Fruit fly (Drosophila melanogaster) whole organism, embryonic: ENCODE data around the gene mats.
A peak's percentile ranks its signal among the peaks of the same experiment; 100 is the strongest.

Experiments used
- Adf1 ChIP-seq: fragments of 200-800 bp; sonication (Bioruptor generic); IDR thresholded peaks from 2 replicates; pipeline ENCODE4 v1.3.6; 2022; ENCODE audit warnings: missing biosample characterization, missing genetic modification characterization
- Aef1 ChIP-seq: fragments of 200-800 bp; sonication (Bioruptor generic); IDR thresholded peaks from 3 replicates; pipeline ENCODE4 v1.3.6; 2022; ENCODE audit warnings: missing biosample characterization, missing genetic modification characterization
- CG11085 ChIP-seq: fragments of 200-800 bp; sonication (Bioruptor generic); IDR thresholded peaks from 2 replicates; pipeline ENCODE4 v1.3.6; 2022; ENCODE audit warnings: missing biosample characterization, missing genetic modification characterization
- CG11093 ChIP-seq: fragments of 200-800 bp; sonication (Bioruptor generic); IDR thresholded peaks from 3 replicates; pipeline ENCODE4 v1.3.6; 2022; ENCODE audit warnings: missing biosample characterization, missing genetic modification characterization
- CG11695 ChIP-seq: fragments of 200-800 bp; sonication (Bioruptor generic); IDR thresholded peaks from 3 replicates; pipeline ENCODE4 v1.3.6; 2022; ENCODE audit warnings: missing biosample characterization, missing genetic modification characterization
- CG12391 ChIP-seq: fragments of 200-800 bp; sonication (Bioruptor generic); optimal IDR thresholded peaks from 3 replicates; lab custom pipeline; 2018; ENCODE audit warnings: missing biosample characterization, mild to moderate bottlenecking, missing genetic modification characterization, moderate library complexity
- CG13894 ChIP-seq: fragments of 200-800 bp; sonication (Bioruptor generic); optimal IDR thresholded peaks from 3 replicates; lab custom pipeline; 2018; ENCODE audit warnings: missing biosample characterization, mild to moderate bottlenecking, missing genetic modification characterization, moderate library complexity
- CG14014 ChIP-seq: fragments of 200-800 bp; sonication (Bioruptor generic); IDR thresholded peaks from 2 replicates; pipeline ENCODE4 v1.3.6; 2022; ENCODE audit warnings: missing biosample characterization, missing genetic modification characterization
- CG15269 ChIP-seq: fragments of 200-800 bp; sonication (Bioruptor generic); optimal IDR thresholded peaks from 2 replicates; lab custom pipeline; 2018; ENCODE audit warnings: missing biosample characterization, mild to moderate bottlenecking, missing genetic modification characterization, moderate library complexity
- CG17802 ChIP-seq: fragments of 200-800 bp; sonication (Bioruptor generic); optimal IDR thresholded peaks from 2 replicates; lab custom pipeline; 2018; ENCODE audit warnings: missing biosample characterization, mild to moderate bottlenecking, missing genetic modification characterization, moderate library complexity
- CG18262 ChIP-seq: fragments of 200-800 bp; optimal IDR thresholded peaks from 3 replicates; lab custom pipeline; 2019; ENCODE audit warnings: missing biosample characterization, mild to moderate bottlenecking, missing genetic modification characterization, moderate library complexity
- CG2875 ChIP-seq: fragments of 200-800 bp; sonication (Bioruptor generic); optimal IDR thresholded peaks from 2 replicates; lab custom pipeline; 2017; ENCODE audit warnings: missing biosample characterization, mild to moderate bottlenecking, missing genetic modification characterization, missing genetic modification reagents
- CG2889 ChIP-seq: fragments of 200-800 bp; sonication (Bioruptor generic); IDR thresholded peaks from 3 replicates; pipeline ENCODE4 v1.3.6; 2022; ENCODE audit warnings: missing biosample characterization, missing genetic modification characterization
- CG30020 ChIP-seq: fragments of 200-800 bp; optimal IDR thresholded peaks from 2 replicates; lab custom pipeline; 2019; ENCODE audit warnings: missing biosample characterization, mild to moderate bottlenecking, missing genetic modification characterization, moderate library complexity
- CG31365 ChIP-seq: fragments of 200-800 bp; sonication (Bioruptor generic); optimal IDR thresholded peaks from 2 replicates; lab custom pipeline; 2018; ENCODE audit warnings: missing biosample characterization, mild to moderate bottlenecking, missing genetic modification characterization
- CG31441 ChIP-seq: fragments of 200-800 bp; sonication (Bioruptor generic); IDR thresholded peaks from 2 replicates; pipeline ENCODE4 v1.3.6; 2022; ENCODE audit warnings: missing biosample characterization, missing genetic modification characterization
- CG32532 ChIP-seq: fragments of 200-800 bp; sonication (Bioruptor generic); IDR thresholded peaks from 2 replicates; pipeline ENCODE4 v1.3.6; 2022; ENCODE audit warnings: missing biosample characterization, missing genetic modification characterization
- CG5953 ChIP-seq: fragments of 200-800 bp; sonication (Bioruptor generic); IDR thresholded peaks from 2 replicates; pipeline ENCODE4 v1.3.6; 2022; ENCODE audit warnings: missing biosample characterization, missing genetic modification characterization
- CG6791 ChIP-seq: fragments of 200-800 bp; sonication (Bioruptor generic); IDR thresholded peaks from 3 replicates; pipeline ENCODE4 v1.3.6; 2022; ENCODE audit warnings: missing biosample characterization, missing genetic modification characterization; ENCODE audit not compliant: partially characterized antibody
- CG7357 ChIP-seq: fragments of 200-800 bp; sonication (Bioruptor generic); IDR thresholded peaks from 3 replicates; pipeline ENCODE4 v1.3.6; 2022; ENCODE audit warnings: missing biosample characterization, missing genetic modification characterization
- CG7987 ChIP-seq: fragments of 200-800 bp; sonication (Bioruptor generic); optimal IDR thresholded peaks from 2 replicates; lab custom pipeline; 2018; ENCODE audit warnings: missing biosample characterization, mild to moderate bottlenecking, missing genetic modification characterization, moderate library complexity
- CG8388 ChIP-seq: fragments of 200-800 bp; sonication (Bioruptor generic); optimal IDR thresholded peaks from 2 replicates; lab custom pipeline; 2019; ENCODE audit warnings: missing biosample characterization, mild to moderate bottlenecking, missing genetic modification characterization, moderate library complexity
- CG8924 ChIP-seq: fragments of 200-800 bp; optimal IDR thresholded peaks from 3 replicates; lab custom pipeline; 2019; ENCODE audit warnings: missing biosample characterization, mild to moderate bottlenecking, missing genetic modification characterization, moderate library complexity
- Doc2 ChIP-seq: fragments of 200-800 bp; sonication (Bioruptor generic); IDR thresholded peaks from 2 replicates; pipeline ENCODE4 v1.3.6; 2022; ENCODE audit warnings: missing biosample characterization, missing genetic modification characterization
- Fer1 ChIP-seq: fragments of 200-800 bp; sonication (Bioruptor generic); optimal IDR thresholded peaks from 2 replicates; lab custom pipeline; 2017; ENCODE audit warnings: missing biosample characterization, mild to moderate bottlenecking, missing genetic modification characterization
- Kr ChIP-seq: fragments of 200-800 bp; sonication (Bioruptor generic); optimal IDR thresholded peaks from 2 replicates; lab custom pipeline; 2017; ENCODE audit warnings: missing biosample characterization, mild to moderate bottlenecking, missing genetic modification characterization
- Lim3 ChIP-seq: fragments of 200-800 bp; sonication (Bioruptor generic); IDR thresholded peaks from 2 replicates; pipeline ENCODE4 v1.3.6; 2022; ENCODE audit warnings: missing biosample characterization, missing genetic modification characterization
- Max ChIP-seq: fragments of 200-800 bp; sonication (Bioruptor generic); optimal IDR thresholded peaks from 2 replicates; lab custom pipeline; 2016; ENCODE audit warnings: missing biosample characterization, mild to moderate bottlenecking, missing genetic modification characterization
- Opbp ChIP-seq: fragments of 200-800 bp; sonication (Bioruptor generic); IDR thresholded peaks from 3 replicates; pipeline ENCODE4 v1.3.6; 2022; ENCODE audit warnings: missing biosample characterization, missing genetic modification characterization; ENCODE audit not compliant: partially characterized antibody
- Rfx ChIP-seq: fragments of 200-800 bp; sonication (Bioruptor generic); IDR thresholded peaks from 2 replicates; pipeline ENCODE4 v1.3.6; 2022; ENCODE audit warnings: missing biosample characterization, missing genetic modification characterization
- Rx ChIP-seq: fragments of 200-800 bp; sonication (Bioruptor generic); IDR thresholded peaks from 2 replicates; pipeline ENCODE4 v1.3.6; 2022; ENCODE audit warnings: missing biosample characterization, missing genetic modification characterization
- Scr ChIP-seq: fragments of 200-800 bp; sonication (Bioruptor generic); IDR thresholded peaks from 2 replicates; pipeline ENCODE4 v1.3.6; 2022; ENCODE audit warnings: missing biosample characterization, missing genetic modification characterization; ENCODE audit not compliant: partially characterized antibody
- Sin3A ChIP-seq: fragments of >200 bp; optimal IDR thresholded peaks from 2 replicates; lab custom pipeline; 2018
- Sry-β ChIP-seq: fragments of 200-800 bp; sonication (Bioruptor generic); optimal IDR thresholded peaks from 2 replicates; lab custom pipeline; 2018; ENCODE audit warnings: missing biosample characterization, mild to moderate bottlenecking, missing genetic modification characterization, moderate library complexity
- Usf ChIP-seq: fragments of 200-800 bp; sonication (Bioruptor generic); optimal IDR thresholded peaks from 2 replicates; lab custom pipeline; 2017; ENCODE audit warnings: missing genotype, missing biosample characterization, missing genetic modification characterization
- bcd ChIP-seq: fragments of 200-800 bp; sonication (Bioruptor generic); optimal IDR thresholded peaks from 2 replicates; lab custom pipeline; 2017; ENCODE audit warnings: missing biosample characterization, mild to moderate bottlenecking, missing genetic modification characterization
- corto ChIP-seq: fragments of 200-800 bp; sonication (Bioruptor generic); optimal IDR thresholded peaks from 2 replicates; lab custom pipeline; 2016; ENCODE audit warnings: missing biosample characterization, mild to moderate bottlenecking, missing genetic modification characterization, moderate library complexity
- crc ChIP-seq: fragments of 200-800 bp; sonication (Bioruptor generic); optimal IDR thresholded peaks from 2 replicates; lab custom pipeline; 2016; ENCODE audit warnings: missing biosample characterization, missing genetic modification characterization
- crp ChIP-seq, 2 experiments: fragments of 200-800 bp; sonication (Bioruptor generic); optimal IDR thresholded peaks; 2 replicates in 1 of 2; 3 replicates in 1 of 2; lab custom pipeline; 2017; ENCODE audit warnings: missing biosample characterization in 2 of 2, missing genetic modification characterization in 2 of 2, mild to moderate bottlenecking in 1 of 2, moderate library complexity in 1 of 2
- disco-r ChIP-seq: fragments of 200-800 bp; sonication (Bioruptor generic); optimal IDR thresholded peaks from 2 replicates; lab custom pipeline; 2016; ENCODE audit warnings: missing biosample characterization, missing genetic modification characterization
- fd64A ChIP-seq: fragments of 200-800 bp; sonication (Bioruptor generic); optimal IDR thresholded peaks from 3 replicates; lab custom pipeline; 2018; ENCODE audit warnings: missing biosample characterization, mild to moderate bottlenecking, missing genetic modification characterization
- jigr1 ChIP-seq: fragments of 200-800 bp; sonication (Bioruptor generic); IDR thresholded peaks from 3 replicates; pipeline ENCODE4 v1.3.6; 2022; ENCODE audit warnings: missing biosample characterization, missing genetic modification characterization
- lbe ChIP-seq: fragments of 200-800 bp; sonication (Bioruptor generic); optimal IDR thresholded peaks from 2 replicates; lab custom pipeline; 2016; ENCODE audit warnings: missing biosample characterization, mild to moderate bottlenecking, missing genetic modification characterization
- luna ChIP-seq: fragments of 200-800 bp; sonication (Bioruptor generic); optimal IDR thresholded peaks from 2 replicates; lab custom pipeline; 2016; ENCODE audit warnings: missing biosample characterization, missing genetic modification characterization
- nom ChIP-seq: fragments of 200-800 bp; sonication (Bioruptor generic); optimal IDR thresholded peaks from 2 replicates; lab custom pipeline; 2017; ENCODE audit warnings: missing biosample characterization, missing genetic modification characterization, mild to moderate bottlenecking, moderate library complexity, missing genetic modification reagents
- odd ChIP-seq: fragments of 200-800 bp; sonication (Bioruptor generic); optimal IDR thresholded peaks from 2 replicates; lab custom pipeline; 2017; ENCODE audit warnings: missing biosample characterization, mild to moderate bottlenecking, missing genetic modification characterization
- otp ChIP-seq: fragments of 200-800 bp; sonication (Bioruptor generic); IDR thresholded peaks from 3 replicates; pipeline ENCODE4, ENCODE4 v1.3.6; 2022; ENCODE audit warnings: missing biosample characterization, missing genetic modification characterization
- sisA ChIP-seq: fragments of 200-800 bp; sonication (Bioruptor generic); IDR thresholded peaks from 2 replicates; pipeline ENCODE4 v1.3.6; 2022; ENCODE audit warnings: missing biosample characterization, missing genetic modification characterization
- sob ChIP-seq: fragments of 200-800 bp; sonication (Bioruptor generic); IDR thresholded peaks from 2 replicates; pipeline ENCODE4 v1.3.6; 2022; ENCODE audit warnings: missing biosample characterization, missing genetic modification characterization
- unc-4 ChIP-seq: fragments of 200-800 bp; sonication (Bioruptor generic); IDR thresholded peaks from 2 replicates; pipeline ENCODE4 v1.3.6; 2022; ENCODE audit warnings: missing biosample characterization, missing genetic modification characterization; ENCODE audit not compliant: partially characterized antibody
- yki ChIP-seq: fragments of >200 bp; optimal IDR thresholded peaks from 3 replicates; lab custom pipeline; 2018
- zf30C ChIP-seq: fragments of 200-800 bp; sonication (Bioruptor generic); optimal IDR thresholded peaks from 3 replicates; lab custom pipeline; 2018; ENCODE audit warnings: missing biosample characterization, mild to moderate bottlenecking, missing genetic modification characterization

The mats gene

dm6 chr3R:22420911-22421310, at the start of gene mats, which contains the start of gene Nop56 (continued):
- TF ChIP-seq unc-4 (GFP tag; lab: Robert Waterston, UW) (0 out of 2 replicates have a peak, but pooled peaks have one; percentile 38), CG7987 (GFP tag; lab: Kevin White, UChicago) (peak; percentile 34), sisA (GFP tag; lab: Robert Waterston, UW) (no peak), Fer1 (peak; percentile 24), Max (GFP tag; lab: Kevin White, UChicago) (peak; percentile 98), CG32532 (GFP tag; lab: Robert Waterston, UW) (no peak), CG8924 (tag; lab: Kevin White, UChicago) (peak; percentile 72), corto (GFP tag; lab: Kevin White, UChicago) (no peak), Sin3A (lab: Kevin White, UChicago) (peak; percentile 41), nom (no peak), CG11695 (GFP tag; lab: Robert Waterston, UW) (no peak), CG2875 (GFP tag; lab: Kevin White, UChicago) (no peak), Lim3 (no peak), disco-r (GFP tag; lab: Kevin White, UChicago) (no peak), CG17802 (tag; lab: Kevin White, UChicago) (no peak), CG11093 (GFP tag; lab: Robert Waterston, UW) (no peak), CG15269 (tag; lab: Kevin White, UChicago) (no peak), Aef1 (GFP tag; lab: Robert Waterston, UW) (no peak), CG11085 (GFP tag; lab: Robert Waterston, UW) (no peak), zf30C (GFP tag; lab: Kevin White, UChicago) (no peak), Doc2 (GFP tag; lab: Robert Waterston, UW) (no peak), CG2889 (no peak), luna (GFP tag; lab: Kevin White, UChicago) (no peak), CG6791 (GFP tag; lab: Robert Waterston, UW) (peak; percentile 55; the same call in 2 of the 3 replicates), Adf1 (GFP tag; lab: Robert Waterston, UW) (no peak), CG14014 (GFP tag; lab: Robert Waterston, UW) (no peak), fd64A (GFP tag; lab: Kevin White, UChicago) (no peak), CG12391 (peak; percentile 10), CG5953 (GFP tag; lab: Robert Waterston, UW) (no peak), crc (GFP tag; lab: Kevin White, UChicago) (no peak), Usf (GFP tag; lab: Kevin White, UChicago) (peak; percentile 6), CG31441 (GFP tag; lab: Robert Waterston, UW) (peak; percentile 8; the same call in 1 of the 2 replicates), Kr (GFP tag; lab: Kevin White, UChicago) (no peak), CG30020 (tag; lab: Kevin White, UChicago) (peak; percentile 48), crp (GFP tag; optimal IDR thresholded peaks at IDR 0.05; lab: Kevin White, UChicago) (peak in 1 of 2 experiments; percentile 68), Rfx (GFP tag; lab: Robert Waterston, UW) (no peak), CG18262 (tag; lab: Kevin White, UChicago) (no peak), otp (GFP tag; lab: Robert Waterston, UW) (no peak), Rx (GFP tag; lab: Robert Waterston, UW) (no peak), lbe (GFP tag; lab: Kevin White, UChicago) (peak; percentile 8), Scr (peak; percentile 35; the same call in 1 of the 2 replicates), CG8388 (GFP tag; lab: Kevin White, UChicago) (no peak), CG31365 (no peak), jigr1 (GFP tag; lab: Robert Waterston, UW) (no peak), yki (no peak), bcd (no peak), CG7357 (GFP tag; lab: Robert Waterston, UW) (no peak), odd (no peak), Opbp (peak; percentile 29; the same call in 1 of the 3 replicates), Sry-β (no peak), CG13894 (tag; lab: Kevin White, UChicago) (no peak), sob (GFP tag; lab: Robert Waterston, UW) (peak; percentile 10; the same call in 1 of the 2 replicates)
